Worm (Caenorhabditis elegans): Measurements from ENCODE around the gene K09E4.4.

K09E4.4 gene

DNA sequence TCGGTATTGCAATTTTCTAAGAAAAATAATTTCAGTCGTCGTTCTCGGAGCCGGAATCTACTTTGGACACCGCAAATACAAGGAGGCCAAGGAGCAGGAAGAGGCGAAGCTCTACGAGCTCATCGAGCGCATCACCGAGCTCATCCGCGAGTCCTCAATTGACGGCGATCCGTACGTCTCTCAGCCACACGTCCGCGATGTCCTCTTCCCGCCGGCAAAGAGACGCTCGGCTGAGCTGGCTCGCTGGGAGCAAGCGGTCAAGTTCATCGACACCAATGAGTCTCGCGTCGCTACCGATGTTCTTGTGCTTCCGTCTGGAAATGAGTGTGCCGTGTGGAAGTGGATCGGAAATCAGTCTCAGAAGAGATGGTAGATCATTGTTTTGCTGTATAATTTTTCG lies 56.5 kb downstream of the K09E4.4 start:
- TF ChIP-seq lin-14 (GFP tag; optimal IDR thresholded peaks at IDR 0.05), result no peak
- TF ChIP-seq efl-1 (optimal IDR thresholded peaks at IDR 0.05), result no peak
- peak in 1 of 2 experiments; percentile 10 for TF ChIP-seq efl-1 (GFP tag; optimal IDR thresholded peaks at IDR 0.05 in 1 of 2)
- TF ChIP-seq irx-1 (tag; optimal IDR thresholded peaks at IDR 0.05), result no peak
- TF ChIP-seq ztf-4 (tag; optimal IDR thresholded peaks at IDR 0.05), result no peak

Measured in whole organism, L1 larva.